Fruit fly (Drosophila melanogaster) whole organism, larva: ENCODE measurements around the gene GstD3.

Experiments
- noc ChIP-seq: fragments of 200-800 bp; sonication (Bioruptor generic); optimal IDR thresholded peaks from 3 replicates; lab custom pipeline; 2019; ENCODE audit warnings: missing biosample characterization, mild to moderate bottlenecking, missing genetic modification characterization, moderate library complexity

GstD3 gene

DNA sequence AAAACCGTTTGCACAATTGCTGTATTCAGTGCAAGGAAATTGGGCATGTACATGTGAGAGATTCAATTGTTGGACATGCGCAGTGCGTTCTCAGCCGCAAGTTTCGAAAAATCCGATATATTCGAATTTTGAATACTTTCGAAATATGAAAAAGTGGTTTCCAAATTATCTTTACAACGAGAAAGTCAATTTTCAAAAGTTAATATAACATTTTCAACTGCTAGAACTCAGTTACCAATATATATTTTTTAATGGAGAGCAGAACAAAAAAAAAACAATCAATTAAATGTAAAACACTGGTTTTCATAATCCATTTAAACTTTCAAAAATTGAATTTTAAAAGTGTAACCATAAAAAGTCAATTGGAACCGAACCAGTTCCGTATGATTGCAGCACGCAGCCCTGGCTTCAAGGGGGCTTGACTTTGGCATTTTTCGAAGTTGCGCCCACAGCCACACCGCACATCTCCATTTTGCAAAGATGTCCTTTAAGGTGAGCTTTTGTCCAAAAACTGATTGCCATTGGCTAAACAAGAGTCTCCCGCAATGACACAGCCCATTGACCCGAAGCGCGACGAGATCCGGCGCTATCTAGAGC is 49.6 kb downstream of the GstD3 start, which contains the start of the genes Scgbeta and CG17202:
Gene Scgbeta (minus strand): TSS at position 51 of the 597 bp plus-strand sequence.
Gene CG17202 (plus strand): TSS at position 390 of the 597 bp plus-strand sequence.
- no peak for TF ChIP-seq noc
